Worm (Caenorhabditis elegans) whole organism, L4 larva: ENCODE data around the gene F13E9.9.

Experiments used
- F37D6.2 ChIP-seq: sonication (generic microtip); optimal IDR thresholded peaks from 2 replicates; lab custom pipeline; 2016; ENCODE audit warnings: mild to moderate bottlenecking, missing genetic modification characterization, missing compliant biosample characterization
- T26A8.4 ChIP-seq: fragments of 200-800 bp; sonication (Bioruptor generic); IDR thresholded peaks from 2 replicates; pipeline ENCODE4 v1.3.6; 2022; ENCODE audit warnings: missing genetic modification characterization, missing compliant biosample characterization
- Y5F2A.4 ChIP-seq: fragments of 200-800 bp; sonication (Bioruptor generic); optimal IDR thresholded peaks from 2 replicates; lab custom pipeline; 2018; ENCODE audit warnings: mild to moderate bottlenecking, missing genetic modification characterization, missing compliant biosample characterization
- ZK546.5 ChIP-seq, 2 experiments: sonication (generic microtip); optimal IDR thresholded peaks; 2 replicates each; lab custom pipeline; 2017; ENCODE audit warnings: missing biosample characterization in 2 of 2, missing genetic modification characterization in 2 of 2
- aha-1 ChIP-seq: fragments of 150-350 bp; peaks from one replicate; lab custom pipeline; 2014; ENCODE audit warnings: missing biosample characterization, missing genetic modification characterization
- aly-2 ChIP-seq: sonication (generic microtip); optimal IDR thresholded peaks from 2 replicates; lab custom pipeline; 2018; ENCODE audit warnings: missing biosample characterization, missing genetic modification characterization
- arid-1 ChIP-seq: fragments of 200-800 bp; sonication (Bioruptor generic); conservative IDR thresholded peaks from 2 replicates; pipeline ENCODE4 v1.3.6; 2022; ENCODE audit warnings: missing genetic modification reagents, missing genetic modification characterization, missing compliant biosample characterization
- attf-4 ChIP-seq: sonication (generic microtip); optimal IDR thresholded peaks from 3 replicates; lab custom pipeline; 2017; ENCODE audit warnings: missing biosample characterization, missing genetic modification characterization
- ceh-20 ChIP-seq: fragments of 200-800 bp; sonication (Bioruptor generic); IDR thresholded peaks from 2 replicates; pipeline ENCODE4 v1.3.6; 2022; ENCODE audit warnings: missing genetic modification reagents, missing genetic modification characterization, missing compliant biosample characterization
- ceh-32 ChIP-seq: sonication (generic microtip); optimal IDR thresholded peaks from 2 replicates; lab custom pipeline; 2016; ENCODE audit warnings: mild to moderate bottlenecking, missing genetic modification characterization, missing compliant biosample characterization; ENCODE audit not compliant: poor library complexity
- ceh-62 ChIP-seq: sonication (generic microtip); optimal IDR thresholded peaks from 2 replicates; lab custom pipeline; 2017; ENCODE audit warnings: missing biosample characterization, missing genetic modification characterization
- daf-16 ChIP-seq, 3 experiments: sonication (generic microtip); optimal IDR thresholded peaks; 2 replicates each; lab custom pipeline; 2016 to 2017; ENCODE audit warnings: missing genetic modification characterization in 3 of 3, missing genetic modification reagents in 3 of 3, mild to moderate bottlenecking in 2 of 3, missing compliant biosample characterization in 2 of 3, missing biosample characterization in 1 of 3, moderate library complexity in 1 of 3
- daf-19 ChIP-seq: fragments of 200-800 bp; sonication (Bioruptor generic); conservative IDR thresholded peaks from 2 replicates; pipeline ENCODE4 v1.3.6; 2022; ENCODE audit warnings: missing genetic modification characterization, missing compliant biosample characterization
- daf-8 ChIP-seq: fragments of 200-800 bp; sonication (Bioruptor generic); IDR thresholded peaks from 2 replicates; pipeline ENCODE4 v1.3.6; 2022; ENCODE audit warnings: missing genetic modification characterization, missing compliant biosample characterization
- dmd-6 ChIP-seq: fragments of 200-800 bp; sonication (Bioruptor generic); IDR thresholded peaks from 2 replicates; pipeline ENCODE4 v1.3.6; 2022; ENCODE audit warnings: missing genetic modification reagents, missing genetic modification characterization, missing compliant biosample characterization
- dmd-8 ChIP-seq: fragments of 200-800 bp; sonication (Bioruptor generic); IDR thresholded peaks from 2 replicates; pipeline ENCODE4 v1.3.6; 2022; ENCODE audit warnings: missing genetic modification characterization, missing compliant biosample characterization
- dmd-9 ChIP-seq: fragments of 200-800 bp; sonication (Bioruptor generic); IDR thresholded peaks from 2 replicates; pipeline ENCODE4 v1.3.6; 2022; ENCODE audit warnings: missing genetic modification reagents, missing genetic modification characterization, missing compliant biosample characterization
- duxl-1 ChIP-seq: sonication (generic microtip); optimal IDR thresholded peaks from 2 replicates; lab custom pipeline; 2016; ENCODE audit warnings: mild to moderate bottlenecking, missing genetic modification characterization, moderate library complexity, missing compliant biosample characterization; ENCODE audit not compliant: poor library complexity
- egl-27 ChIP-seq: sonication (generic microtip); optimal IDR thresholded peaks from 3 replicates; lab custom pipeline; 2017; ENCODE audit warnings: missing biosample characterization, missing genetic modification reagents, missing genetic modification characterization
- hif-1 ChIP-seq, 2 experiments: sonication (generic microtip); optimal IDR thresholded peaks; 2 replicates each; lab custom pipeline; 2016 to 2017; ENCODE audit warnings: missing compliant biosample characterization in 2 of 2, missing genetic modification characterization in 2 of 2, missing genetic modification reagents in 2 of 2, missing genotype in 2 of 2, mild to moderate bottlenecking in 1 of 2
- hlh-11 ChIP-seq: fragments of 200-800 bp; sonication (Bioruptor generic); optimal IDR thresholded peaks from 2 replicates; lab custom pipeline; 2018; ENCODE audit warnings: mild to moderate bottlenecking, missing genetic modification characterization, missing compliant biosample characterization
- lin-39 ChIP-seq: fragments of 150-350 bp; optimal IDR thresholded peaks from 2 replicates; lab custom pipeline; 2014; ENCODE audit warnings: missing biosample characterization, missing genetic modification reagents, missing genetic modification characterization
- madf-9 ChIP-seq: fragments of 200-800 bp; sonication (Bioruptor generic); conservative IDR thresholded peaks from 2 replicates; pipeline ENCODE4 v1.3.6; 2022; ENCODE audit warnings: missing genetic modification reagents, missing genetic modification characterization, missing compliant biosample characterization
- mdl-1 ChIP-seq, 2 experiments: fragments of 150-350 bp in 1 of 2; sonication (generic microtip) in 1 of 2; optimal IDR thresholded peaks; 2 replicates each; lab custom pipeline; 2014 to 2017; ENCODE audit warnings: missing biosample characterization in 2 of 2, missing genetic modification characterization in 2 of 2
- nhr-10 ChIP-seq: fragments of 150-350 bp; optimal IDR thresholded peaks from 2 replicates; lab custom pipeline; 2014; ENCODE audit warnings: missing biosample characterization, missing genetic modification characterization
- nhr-102 ChIP-seq: sonication (generic microtip); optimal IDR thresholded peaks from 2 replicates; lab custom pipeline; 2016; ENCODE audit warnings: mild to moderate bottlenecking, missing genetic modification characterization, moderate library complexity, missing compliant biosample characterization
- nhr-11 ChIP-seq: fragments of 150-350 bp; optimal IDR thresholded peaks from 2 replicates; lab custom pipeline; 2014; ENCODE audit warnings: missing biosample characterization, missing genetic modification characterization
- nhr-111 ChIP-seq: fragments of 200-800 bp; sonication (Bioruptor generic); optimal IDR thresholded peaks from 2 replicates; lab custom pipeline; 2018; ENCODE audit warnings: mild to moderate bottlenecking, missing genetic modification characterization, missing compliant biosample characterization
- nhr-237 ChIP-seq: sonication (generic microtip); optimal IDR thresholded peaks from 2 replicates; lab custom pipeline; 2017; ENCODE audit warnings: missing biosample characterization, missing genetic modification characterization
- nhr-28 ChIP-seq: fragments of 150-350 bp; optimal IDR thresholded peaks from 2 replicates; lab custom pipeline; 2014; ENCODE audit warnings: missing biosample characterization, missing genetic modification characterization
- nhr-41 ChIP-seq: fragments of 200-800 bp; sonication (Bioruptor generic); IDR thresholded peaks from 2 replicates; pipeline ENCODE4 v1.3.6; 2022; ENCODE audit warnings: missing genetic modification reagents, missing genetic modification characterization, missing compliant biosample characterization
- nhr-6 ChIP-seq: fragments of 150-350 bp; optimal IDR thresholded peaks from 2 replicates; lab custom pipeline; 2014; ENCODE audit warnings: missing biosample characterization, missing genetic modification characterization
- nhr-76 ChIP-seq: fragments of 150-350 bp; optimal IDR thresholded peaks from 2 replicates; lab custom pipeline; 2014; ENCODE audit warnings: missing biosample characterization, missing genetic modification characterization
- php-3 ChIP-seq: fragments of 200-800 bp; sonication (Bioruptor generic); IDR thresholded peaks from 2 replicates; pipeline ENCODE4 v1.3.6; 2022; ENCODE audit warnings: missing genetic modification reagents, missing genetic modification characterization, missing compliant biosample characterization
- pqm-1 ChIP-seq: sonication (generic microtip); optimal IDR thresholded peaks from 2 replicates; lab custom pipeline; 2017; ENCODE audit warnings: missing biosample characterization, missing genetic modification characterization
- rbr-2 ChIP-seq: sonication (generic microtip); optimal IDR thresholded peaks from 2 replicates; lab custom pipeline; 2016; ENCODE audit warnings: missing genotype, missing genetic modification characterization, missing compliant biosample characterization
- skn-1 ChIP-seq: fragments of 150-350 bp; optimal IDR thresholded peaks from 2 replicates; lab custom pipeline; 2014; ENCODE audit warnings: missing biosample characterization, missing genetic modification characterization
- snpc-1.2 ChIP-seq: fragments of 200-800 bp; sonication (Bioruptor generic); IDR thresholded peaks from 2 replicates; pipeline ENCODE4 v1.3.6; 2022; ENCODE audit warnings: missing genetic modification reagents, missing genetic modification characterization, missing compliant biosample characterization
- spr-3 ChIP-seq: fragments of 200-800 bp; sonication (Bioruptor generic); optimal IDR thresholded peaks from 2 replicates; lab custom pipeline; 2018; ENCODE audit warnings: mild to moderate bottlenecking, missing genetic modification characterization, missing compliant biosample characterization
- tag-97 ChIP-seq: fragments of 200-800 bp; sonication (Bioruptor generic); IDR thresholded peaks from 2 replicates; pipeline ENCODE4 v1.3.6; 2022; ENCODE audit warnings: missing genetic modification characterization, missing compliant biosample characterization
- tra-1 ChIP-seq: fragments of 200-800 bp; sonication (Bioruptor generic); IDR thresholded peaks from 2 replicates; pipeline ENCODE4 v1.3.6; 2022; ENCODE audit warnings: missing genetic modification reagents, missing genetic modification characterization, missing compliant biosample characterization
- unc-130 ChIP-seq: sonication (generic microtip); optimal IDR thresholded peaks from 2 replicates; lab custom pipeline; 2016; ENCODE audit warnings: missing genetic modification reagents, missing genetic modification characterization, missing compliant biosample characterization
- unc-39 ChIP-seq: sonication (generic microtip); optimal IDR thresholded peaks from 2 replicates; lab custom pipeline; 2017; ENCODE audit warnings: missing biosample characterization, missing genetic modification characterization
- unc-62 ChIP-seq, 3 experiments: fragments of 150-350 bp in 1 of 3; sonication (generic microtip); optimal IDR thresholded peaks in 2 of 3; peaks in 1 of 3; 1 replicate in 1 of 3; 2 replicates in 2 of 3; lab custom pipeline; 2014 to 2017; ENCODE audit warnings: missing biosample characterization in 3 of 3, missing genetic modification characterization in 3 of 3, missing genetic modification reagents in 3 of 3, missing genotype in 1 of 3
- zag-1 ChIP-seq: fragments of 150-350 bp; optimal IDR thresholded peaks from 2 replicates; lab custom pipeline; 2014; ENCODE audit warnings: missing biosample characterization, missing genetic modification characterization
- zfp-2 ChIP-seq: sonication (generic microtip); optimal IDR thresholded peaks from 2 replicates; lab custom pipeline; 2016; ENCODE audit warnings: mild to moderate bottlenecking, missing genetic modification characterization, missing compliant biosample characterization
- ztf-11 ChIP-seq: fragments of 150-350 bp; optimal IDR thresholded peaks from 2 replicates; lab custom pipeline; 2014; ENCODE audit warnings: missing biosample characterization, missing genetic modification characterization
- ztf-7 ChIP-seq: fragments of 150-350 bp; optimal IDR thresholded peaks from 2 replicates; lab custom pipeline; 2014; ENCODE audit warnings: missing biosample characterization, missing genetic modification characterization

F13E9.9 gene

DNA sequence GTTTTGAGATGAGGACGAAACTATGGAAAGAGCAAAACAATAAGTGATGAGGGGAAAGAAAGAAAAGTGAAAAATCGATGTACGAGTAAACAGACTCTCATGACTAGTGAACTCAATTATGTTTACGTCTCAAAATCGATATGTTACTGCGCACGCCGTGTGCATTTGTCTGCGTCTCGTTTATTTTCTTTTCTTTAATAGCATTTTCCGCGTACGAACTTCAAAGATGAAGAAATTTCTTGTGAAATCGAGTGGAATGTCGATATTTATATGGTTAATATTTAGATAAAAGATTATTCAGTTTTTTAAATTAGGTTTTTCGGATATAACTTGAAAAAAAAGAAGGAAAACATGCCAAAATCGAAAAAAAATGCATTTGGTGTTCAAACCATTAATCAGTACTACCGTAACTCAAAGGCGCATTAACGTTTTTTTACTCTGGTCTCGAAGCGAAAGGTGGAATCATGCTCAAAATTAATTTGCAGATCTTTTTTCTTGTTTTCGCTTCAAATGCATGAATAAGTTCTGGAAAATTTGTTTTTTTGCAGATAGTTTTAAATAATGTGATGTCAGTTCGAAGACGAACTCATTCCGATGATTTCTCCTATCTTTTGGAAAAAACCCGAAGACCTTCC lies 38.0 kb upstream of the F13E9.9 start, which contains the start of gene fic-1 (continued):
- peak in 1 of 2 experiments; percentile 26 for TF ChIP-seq hif-1 (tag; optimal IDR thresholded peaks at IDR 0.05; lab: Kevin White, UChicago)
- TF ChIP-seq ztf-11 (tag; lab: Kevin White, UChicago) = no peak
- no peak for TF ChIP-seq attf-4 (tag; lab: Kevin White, UChicago)
- no peak for TF ChIP-seq unc-39
- no peak for TF ChIP-seq egl-27 (tag; lab: Kevin White, UChicago)
- TF ChIP-seq ceh-32 (tag; lab: Kevin White, UChicago) = no peak
- TF ChIP-seq hlh-11 (tag; lab: Kevin White, UChicago) = peak; percentile 62
- TF ChIP-seq daf-8 (GFP tag; lab: Robert Waterston, UW) = no peak
- no peak for TF ChIP-seq nhr-237 (tag; lab: Kevin White, UChicago)
- TF ChIP-seq arid-1 (GFP tag; lab: Robert Waterston, UW) = no peak
- TF ChIP-seq ZK546.5 (tag; optimal IDR thresholded peaks at IDR 0.05; lab: Kevin White, UChicago) = no peak
- TF ChIP-seq nhr-111 (GFP tag; lab: Kevin White, UChicago) = no peak
- TF ChIP-seq nhr-11 (tag; lab: Kevin White, UChicago) = peak; percentile 57
- no peak for TF ChIP-seq spr-3 (GFP tag; lab: Kevin White, UChicago)
- no peak for TF ChIP-seq nhr-6
- no peak for TF ChIP-seq tag-97 (GFP tag; lab: Robert Waterston, UW)
- TF ChIP-seq ztf-7 (tag; lab: Kevin White, UChicago) = no peak
- TF ChIP-seq, all 104 proteins: peak for 23

DNA sequence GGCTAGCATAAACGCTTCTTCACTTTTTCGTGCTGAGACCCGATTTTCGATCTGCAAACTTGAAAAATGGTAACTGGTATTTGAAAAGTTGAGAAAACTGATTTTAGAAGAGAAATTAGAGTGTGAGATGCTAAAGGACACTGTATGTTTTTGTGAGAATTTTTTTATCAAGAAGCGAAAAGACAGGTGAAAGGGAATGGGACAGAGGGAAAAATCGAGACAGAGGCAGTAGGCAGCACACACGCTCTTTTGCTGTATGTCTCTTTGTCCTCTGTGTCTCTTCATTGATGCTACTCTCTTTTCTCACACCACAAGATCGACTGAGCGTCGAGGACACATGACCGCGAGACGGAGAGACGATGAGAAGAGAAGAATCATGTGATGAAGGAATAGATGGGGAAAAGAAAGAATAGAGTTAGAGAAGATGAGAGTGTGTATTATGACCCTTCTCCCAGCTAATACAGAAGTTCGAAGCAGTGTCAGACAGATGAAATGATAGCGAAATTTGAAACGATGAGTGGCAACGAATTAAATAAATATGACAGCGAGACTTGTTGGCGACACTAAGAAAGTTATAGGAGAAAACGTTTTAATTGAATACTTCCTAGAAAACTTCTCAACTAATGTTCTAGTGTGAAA lies 37.0 kb upstream of the F13E9.9 start, which contains the start of gene lgg-2:
Gene lgg-2 (minus strand): TSS at position 51 of the 639 bp plus-strand sequence.
- TF ChIP-seq dmd-9 (GFP tag; lab: Robert Waterston, UW) = no peak
- peak; percentile 80 for TF ChIP-seq F37D6.2
- TF ChIP-seq mdl-1 (tag; optimal IDR thresholded peaks at IDR 0.05; lab: Kevin White, UChicago) = peak; percentile 69 to 96
- peak; percentile 22 for TF ChIP-seq nhr-76 (tag; lab: Kevin White, UChicago)
- peak; percentile 1 for TF ChIP-seq lin-39 (tag; lab: Kevin White, UChicago)
- TF ChIP-seq rbr-2 (tag; lab: Kevin White, UChicago) = no peak
- TF ChIP-seq Y5F2A.4 (GFP tag; lab: Kevin White, UChicago) = peak; percentile 12
- TF ChIP-seq nhr-102 (tag; lab: Kevin White, UChicago) = peak; percentile 92
- TF ChIP-seq zfp-2 (tag; lab: Kevin White, UChicago) = peak; percentile 39
- TF ChIP-seq T26A8.4 = peak; percentile 87
- TF ChIP-seq php-3 (GFP tag; lab: Robert Waterston, UW) = 0 out of 2 replicates have a peak, but pooled peaks have one; percentile 55
- peak; percentile 25; the same call in 1 of the 2 replicates for TF ChIP-seq madf-9 (GFP tag; lab: Robert Waterston, UW)
- TF ChIP-seq nhr-28 (tag; lab: Kevin White, UChicago) = peak; percentile 96
- TF ChIP-seq ztf-7 (tag; lab: Kevin White, UChicago) = peak; percentile 85
- TF ChIP-seq dmd-6 (GFP tag; lab: Robert Waterston, UW) = peak; percentile 97
- TF ChIP-seq nhr-11 (tag; lab: Kevin White, UChicago) = peak; percentile 97
- TF ChIP-seq unc-62 (GFP tag; optimal IDR thresholded peaks at IDR 0.05 in 1 of 2; lab: Kevin White, UChicago) = peak in 1 of 2 experiments; percentile 99
- TF ChIP-seq unc-62 (tag; optimal IDR thresholded peaks at IDR 0.05; lab: Kevin White, UChicago) = peak; percentile 67
- no peak for TF ChIP-seq unc-130
- TF ChIP-seq daf-19 (GFP tag; lab: Robert Waterston, UW) = no peak
- TF ChIP-seq ztf-11 (tag; lab: Kevin White, UChicago) = no peak
- no peak for TF ChIP-seq aly-2 (tag; lab: Kevin White, UChicago)
- TF ChIP-seq nhr-10 (tag; lab: Kevin White, UChicago) = peak; percentile 80
- no peak for TF ChIP-seq snpc-1.2 (GFP tag; lab: Robert Waterston, UW)
- TF ChIP-seq aha-1 (tag; lab: Kevin White, UChicago) = peak; percentile 100
- TF ChIP-seq zag-1 (tag; lab: Kevin White, UChicago) = peak; percentile 26
- peak; percentile 84 for TF ChIP-seq nhr-41 (GFP tag; lab: Robert Waterston, UW)
- TF ChIP-seq skn-1 = no peak
- TF ChIP-seq pqm-1 (tag; lab: Kevin White, UChicago) = peak; percentile 74
- peak; percentile 92 for TF ChIP-seq tra-1
- peak; percentile 87 for TF ChIP-seq ceh-20 (GFP tag; lab: Robert Waterston, UW)
- no peak for TF ChIP-seq ceh-62
- TF ChIP-seq duxl-1 (tag; lab: Kevin White, UChicago) = peak; percentile 69
- no peak for TF ChIP-seq dmd-8 (GFP tag; lab: Robert Waterston, UW)
- TF ChIP-seq daf-16 (GFP tag; optimal IDR thresholded peaks at IDR 0.05; lab: Kevin White, UChicago) = peak; percentile 63 to 70
- TF ChIP-seq daf-16 (tag; optimal IDR thresholded peaks at IDR 0.05; lab: Kevin White, UChicago) = peak; percentile 93
